Worm (Caenorhabditis elegans) whole organism, mixed stage, embryonic: ENCODE data around the gene dlc-2.

ENCODE experiments used
- blmp-1 ChIP-seq: fragments of 150-350 bp; optimal IDR thresholded peaks from 2 replicates; lab custom pipeline; 2014; ENCODE audit warnings: missing biosample characterization, missing genetic modification characterization
- mls-2 ChIP-seq: sonication (generic microtip); optimal IDR thresholded peaks from 2 replicates; lab custom pipeline; 2016; ENCODE audit warnings: mild to moderate bottlenecking, missing genetic modification characterization, moderate library complexity, missing compliant biosample characterization

ce11 chrIV:12085120-12085519, 26.3 kb downstream of the dlc-2 start, which contains the start of gene rbm-34:
- TF ChIP-seq blmp-1 (tag; lab: Kevin White, UChicago) (no peak), mls-2 (tag; lab: Kevin White, UChicago) (no peak)
